Fruit fly (Drosophila melanogaster): Measurements from ENCODE around the gene TotE.

- TF ChIP-seq sage (GFP tag; optimal IDR thresholded peaks at IDR 0.05) (no peak), jim (GFP tag; optimal IDR thresholded peaks at IDR 0.05) (no peak), N (GFP tag; optimal IDR thresholded peaks at IDR 0.05) (no peak)
Measured at dm6 chr2L:19937804-19938461, 24.6 kb upstream of the TotE start.

All from whole organism, wandering third instar larva.